Fruit fly (Drosophila melanogaster) Kc167 (cell line): Measurements from ENCODE around the gene Mps1.

ENCODE experiments used
- Myc ChIP-seq: fragments of >200 bp; optimal IDR thresholded peaks from 2 replicates; lab custom pipeline; 2017; ENCODE audit warnings: missing external identifiers
- Sin3A ChIP-seq: fragments of >200 bp; optimal IDR thresholded peaks from 2 replicates; lab custom pipeline; 2018; ENCODE audit warnings: missing external identifiers
- h ChIP-seq: fragments of >200 bp; optimal IDR thresholded peaks from 3 replicates; lab custom pipeline; 2018; ENCODE audit warnings: missing external identifiers
- insv ChIP-seq: fragments of >200 bp; optimal IDR thresholded peaks from 3 replicates; lab custom pipeline; 2018; ENCODE audit warnings: missing external identifiers
- psq ChIP-seq: fragments of >200 bp; optimal IDR thresholded peaks from 2 replicates; lab custom pipeline; 2017; ENCODE audit warnings: missing external identifiers
- ttk ChIP-seq: sonication (Bioruptor generic); optimal IDR thresholded peaks from 2 replicates; lab custom pipeline; 2017; ENCODE audit warnings: missing external identifiers

The Mps1 gene

dm6 chr3R:17716858-17717596, 46.0 kb downstream of the Mps1 start:
- no peak for TF ChIP-seq h (lab: Kevin White, UChicago)

dm6 chr3R:17718051-17718693, 47.1 kb downstream of the Mps1 start, which contains the start of gene osa:
Gene osa, minus strand, starts transcription at chr3R:17718350.
- no peak for TF ChIP-seq h (lab: Kevin White, UChicago)
- TF ChIP-seq Myc (lab: Kevin White, UChicago), result no peak
- no peak for TF ChIP-seq insv
- no peak for TF ChIP-seq Sin3A
- no peak for TF ChIP-seq ttk (lab: Kevin White, UChicago)
- no peak for TF ChIP-seq psq (lab: Kevin White, UChicago)

- TF ChIP-seq psq (lab: Kevin White, UChicago), result no peak
- TF ChIP-seq h (lab: Kevin White, UChicago), result no peak
- no peak for TF ChIP-seq insv
These were observed 47.9 kb downstream of the Mps1 start, which contains the start of gene Pxt for dm6 chr3R:17718760-17719625. Gene Pxt, plus strand, starts transcription at chr3R:17719454.
